Worm (Caenorhabditis elegans) whole organism, L3 larva: ENCODE results near the gene clc-23.

ENCODE experiments used
- R02D3.7 ChIP-seq: fragments of 150-350 bp; optimal IDR thresholded peaks from 2 replicates; lab custom pipeline; 2014; ENCODE audit warnings: missing biosample characterization, missing genetic modification characterization
- ZK546.5 ChIP-seq: sonication (generic microtip); optimal IDR thresholded peaks from 2 replicates; lab custom pipeline; 2017; ENCODE audit warnings: missing biosample characterization, missing genetic modification characterization
- aly-2 ChIP-seq: fragments of 150-350 bp; optimal IDR thresholded peaks from 2 replicates; lab custom pipeline; 2014; ENCODE audit warnings: missing biosample characterization, missing genetic modification characterization
- ama-1 ChIP-seq: fragments of 150-350 bp; optimal IDR thresholded peaks from 2 replicates; lab custom pipeline; 2018
- ceh-16 ChIP-seq: sonication (generic microtip); optimal IDR thresholded peaks from 2 replicates; lab custom pipeline; 2017; ENCODE audit warnings: missing biosample characterization, missing genetic modification characterization
- ceh-28 ChIP-seq: fragments of 150-350 bp; optimal IDR thresholded peaks from 2 replicates; lab custom pipeline; 2014; ENCODE audit warnings: missing biosample characterization, missing genetic modification reagents, missing genetic modification characterization
- ceh-82 ChIP-seq: fragments of 150-350 bp; optimal IDR thresholded peaks from 2 replicates; lab custom pipeline; 2014; ENCODE audit warnings: missing biosample characterization, missing genetic modification characterization
- ceh-9 ChIP-seq: sonication (generic microtip); optimal IDR thresholded peaks from 2 replicates; lab custom pipeline; 2018; ENCODE audit warnings: missing biosample characterization, missing genetic modification characterization
- daf-12 ChIP-seq: fragments of 150-350 bp; optimal IDR thresholded peaks from 2 replicates; lab custom pipeline; 2014; ENCODE audit warnings: missing biosample characterization, missing genetic modification reagents, missing genetic modification characterization
- egl-27 ChIP-seq: sonication (generic microtip); optimal IDR thresholded peaks from 4 replicates; lab custom pipeline; 2017; ENCODE audit warnings: missing biosample characterization, missing genetic modification reagents, missing genetic modification characterization
- egl-5 ChIP-seq: fragments of 150-350 bp; optimal IDR thresholded peaks from 2 replicates; lab custom pipeline; 2017; ENCODE audit warnings: missing biosample characterization, missing genetic modification reagents, missing genetic modification characterization, inconsistent platforms
- elt-1 ChIP-seq: fragments of 150-350 bp; optimal IDR thresholded peaks from 2 replicates; lab custom pipeline; 2014; ENCODE audit warnings: missing biosample characterization, missing genetic modification characterization
- elt-2 ChIP-seq: sonication (generic microtip); optimal IDR thresholded peaks from 2 replicates; lab custom pipeline; 2016; ENCODE audit warnings: missing genetic modification reagents, mild to moderate bottlenecking, missing genetic modification characterization, missing compliant biosample characterization
- elt-3 ChIP-seq, 3 experiments: fragments of 150-350 bp in 1 of 3; sonication (generic microtip) in 2 of 3; optimal IDR thresholded peaks; 2 replicates in 2 of 3; 4 replicates in 1 of 3; lab custom pipeline; 2014 to 2017; ENCODE audit warnings: missing biosample characterization in 3 of 3, missing genetic modification characterization in 3 of 3
- eor-1 ChIP-seq, 2 experiments: fragments of 150-350 bp; optimal IDR thresholded peaks; 2 replicates each; lab custom pipeline; 2014 to 2018; ENCODE audit warnings: missing biosample characterization in 2 of 2, missing genetic modification characterization in 2 of 2
- fkh-10 ChIP-seq: sonication (generic microtip); optimal IDR thresholded peaks from 2 replicates; lab custom pipeline; 2017; ENCODE audit warnings: missing biosample characterization, missing genetic modification reagents, missing genetic modification characterization
- fkh-2 ChIP-seq: fragments of 150-350 bp; optimal IDR thresholded peaks from 2 replicates; lab custom pipeline; 2014; ENCODE audit warnings: missing biosample characterization, missing genetic modification reagents, missing genetic modification characterization
- fos-1 ChIP-seq: fragments of 150-350 bp; optimal IDR thresholded peaks from 2 replicates; lab custom pipeline; 2014; ENCODE audit warnings: missing biosample characterization, missing genetic modification characterization
- hmg-11 ChIP-seq: sonication (generic microtip); optimal IDR thresholded peaks from 2 replicates; lab custom pipeline; 2016; ENCODE audit warnings: missing genetic modification characterization, missing compliant biosample characterization
- jun-1 ChIP-seq: fragments of 150-350 bp; optimal IDR thresholded peaks from 2 replicates; lab custom pipeline; 2014; ENCODE audit warnings: missing biosample characterization, missing genetic modification reagents, missing genetic modification characterization
- lin-15B ChIP-seq: fragments of 150-350 bp; optimal IDR thresholded peaks from 2 replicates; lab custom pipeline; 2014; ENCODE audit warnings: missing biosample characterization, missing genetic modification characterization
- lin-39 ChIP-seq: fragments of 150-350 bp; optimal IDR thresholded peaks from 2 replicates; lab custom pipeline; 2018; ENCODE audit warnings: missing biosample characterization, missing genetic modification reagents, missing genetic modification characterization
- lsy-12 ChIP-seq: sonication (generic microtip); optimal IDR thresholded peaks from 2 replicates; lab custom pipeline; 2016; ENCODE audit warnings: mild to moderate bottlenecking, missing genetic modification characterization, missing compliant biosample characterization
- mdl-1 ChIP-seq: fragments of 150-350 bp; optimal IDR thresholded peaks from 2 replicates; lab custom pipeline; 2014; ENCODE audit warnings: missing biosample characterization, missing genetic modification characterization
- mml-1 ChIP-seq: fragments of 150-350 bp; sonication (generic microtip); optimal IDR thresholded peaks from 3 replicates; lab custom pipeline; 2014; ENCODE audit warnings: missing biosample characterization, missing genetic modification characterization
- nfya-1 ChIP-seq: sonication (generic microtip); optimal IDR thresholded peaks from 2 replicates; lab custom pipeline; 2017; ENCODE audit warnings: missing genetic modification characterization, mild to moderate bottlenecking, missing compliant biosample characterization, antibody characterized with exemption, moderate library complexity; ENCODE audit not compliant: insufficient read depth
- nhr-11 ChIP-seq: fragments of 150-350 bp; optimal IDR thresholded peaks from 2 replicates; lab custom pipeline; 2014; ENCODE audit warnings: missing biosample characterization, missing genetic modification characterization
- nhr-12 ChIP-seq: fragments of 150-350 bp; optimal IDR thresholded peaks from 2 replicates; lab custom pipeline; 2014; ENCODE audit warnings: missing biosample characterization, missing genetic modification characterization
- nhr-23 ChIP-seq: fragments of 150-350 bp; optimal IDR thresholded peaks from 2 replicates; lab custom pipeline; 2014; ENCODE audit warnings: missing biosample characterization, missing genetic modification reagents, missing genetic modification characterization
- nhr-237 ChIP-seq: fragments of 150-350 bp; optimal IDR thresholded peaks from 2 replicates; lab custom pipeline; 2014; ENCODE audit warnings: missing biosample characterization, missing genetic modification characterization
- nhr-25 ChIP-seq: sonication (generic microtip); optimal IDR thresholded peaks from 2 replicates; lab custom pipeline; 2017; ENCODE audit warnings: missing biosample characterization, missing genetic modification characterization
- nhr-28 ChIP-seq: fragments of 150-350 bp; optimal IDR thresholded peaks from 2 replicates; lab custom pipeline; 2014; ENCODE audit warnings: missing biosample characterization, missing genetic modification characterization
- nhr-43 ChIP-seq: sonication (generic microtip); optimal IDR thresholded peaks from 2 replicates; lab custom pipeline; 2016; ENCODE audit warnings: mild to moderate bottlenecking, missing genetic modification characterization, missing compliant biosample characterization; ENCODE audit not compliant: poor library complexity, severe bottlenecking
- nhr-67 ChIP-seq: fragments of 150-350 bp; optimal IDR thresholded peaks from 2 replicates; lab custom pipeline; 2014; ENCODE audit warnings: missing biosample characterization, missing genetic modification characterization
- nhr-76 ChIP-seq: fragments of 150-350 bp; sonication (generic microtip); optimal IDR thresholded peaks from 5 replicates; lab custom pipeline; 2014; ENCODE audit warnings: missing biosample characterization, missing genetic modification characterization
- nhr-77 ChIP-seq: fragments of 150-350 bp; optimal IDR thresholded peaks from 2 replicates; lab custom pipeline; 2014; ENCODE audit warnings: missing biosample characterization, missing genetic modification characterization
- pha-4 ChIP-seq: fragments of 150-350 bp; optimal IDR thresholded peaks from 2 replicates; lab custom pipeline; 2014; ENCODE audit warnings: missing biosample characterization, missing genetic modification reagents, missing genetic modification characterization
- pqm-1 ChIP-seq: fragments of 150-350 bp; optimal IDR thresholded peaks from 2 replicates; lab custom pipeline; 2017; ENCODE audit warnings: missing biosample characterization, missing genetic modification characterization, inconsistent platforms
- sea-2 ChIP-seq: fragments of 150-350 bp; sonication (generic microtip); optimal IDR thresholded peaks from 4 replicates; lab custom pipeline; 2014; ENCODE audit warnings: missing biosample characterization, missing genetic modification reagents, missing genetic modification characterization
- skn-1 ChIP-seq: fragments of 150-350 bp; optimal IDR thresholded peaks from 2 replicates; lab custom pipeline; 2014; ENCODE audit warnings: missing biosample characterization, missing genetic modification characterization
- snpc-4 ChIP-seq: fragments of 150-350 bp; optimal IDR thresholded peaks from 2 replicates; lab custom pipeline; 2014; ENCODE audit warnings: missing biosample characterization, missing genetic modification characterization
- tbx-2 ChIP-seq: sonication (generic microtip); optimal IDR thresholded peaks from 2 replicates; lab custom pipeline; 2016; ENCODE audit warnings: mild to moderate bottlenecking, missing genetic modification characterization, missing compliant biosample characterization
- unc-39 ChIP-seq: sonication (generic microtip); optimal IDR thresholded peaks from 4 replicates; lab custom pipeline; 2017; ENCODE audit warnings: missing biosample characterization, missing genetic modification characterization
- unc-62 ChIP-seq: fragments of 150-350 bp; sonication (generic microtip); optimal IDR thresholded peaks from 4 replicates; lab custom pipeline; 2014; ENCODE audit warnings: missing biosample characterization, missing genetic modification reagents, missing genetic modification characterization
- zag-1 ChIP-seq: fragments of 150-350 bp; optimal IDR thresholded peaks from 2 replicates; lab custom pipeline; 2014; ENCODE audit warnings: missing biosample characterization, missing genetic modification characterization
- ztf-11 ChIP-seq: fragments of 150-350 bp; optimal IDR thresholded peaks from 2 replicates; lab custom pipeline; 2014; ENCODE audit warnings: missing biosample characterization, missing genetic modification characterization
- ztf-4 ChIP-seq: fragments of 150-350 bp; optimal IDR thresholded peaks from 2 replicates; lab custom pipeline; 2014; ENCODE audit warnings: missing biosample characterization, missing genetic modification characterization

The clc-23 gene

DNA sequence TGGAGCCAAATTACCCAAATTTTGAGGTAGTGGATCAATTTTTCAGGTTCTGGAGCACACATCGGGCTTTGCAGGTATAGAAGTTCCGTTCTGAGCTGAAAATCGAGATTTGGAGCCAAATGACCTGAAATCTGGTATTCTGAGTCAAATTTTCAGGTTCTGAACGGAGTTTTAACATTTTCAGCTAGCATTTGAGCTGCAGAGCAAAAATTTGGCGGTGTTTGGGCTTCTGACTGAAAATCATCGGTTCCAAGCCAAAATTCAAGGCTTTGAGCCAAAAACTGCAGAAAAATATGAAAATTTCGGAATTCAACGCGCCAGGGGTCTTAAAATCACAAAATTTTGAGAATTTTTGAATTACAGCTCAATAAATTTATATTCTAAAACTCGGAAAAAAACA is 10.2 kb downstream of the clc-23 start, which contains the start of the genes clc-26 and E_BE45912.2:
TSS of gene clc-26 (minus strand) at position 101 of the 400 bp plus-strand sequence.
TSS of gene E_BE45912.2 (minus strand) at position 139 of the 400 bp plus-strand sequence.
- TF ChIP-seq fkh-10 (GFP tag; lab: Kevin White, UChicago) (no peak), lsy-12 (tag; lab: Kevin White, UChicago) (no peak), jun-1 (no peak), egl-27 (tag; lab: Kevin White, UChicago) (no peak), fos-1 (no peak), elt-2 (tag; lab: Kevin White, UChicago) (no peak), zag-1 (tag; lab: Kevin White, UChicago) (no peak)
- TF ChIP-seq, all 47 proteins: peak for 0

DNA sequence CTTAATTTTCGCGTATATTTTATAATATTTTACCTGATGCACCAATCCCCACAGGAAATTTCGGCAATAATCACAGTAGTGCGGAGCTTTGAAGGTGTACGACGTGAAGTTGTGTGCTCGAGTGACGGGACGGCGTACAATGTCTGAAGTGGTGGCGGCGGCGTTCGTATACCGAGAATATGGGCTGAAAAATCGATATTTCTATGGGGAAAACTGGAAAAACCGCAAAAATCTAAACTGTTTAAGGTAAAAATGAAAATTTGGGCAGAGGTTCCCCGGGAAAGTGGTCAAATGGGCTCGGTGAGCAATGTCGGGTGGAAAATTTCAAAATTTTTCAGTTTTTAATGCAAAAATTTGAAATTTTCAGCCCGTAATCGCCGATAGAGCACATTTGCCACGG is 14.1 kb downstream of the clc-23 start:
- TF ChIP-seq nhr-11 (tag; lab: Kevin White, UChicago) (no peak), nhr-237 (tag; lab: Kevin White, UChicago) (no peak), fos-1 (no peak), snpc-4 (no peak), aly-2 (tag; lab: Kevin White, UChicago) (no peak), egl-5 (tag; lab: Kevin White, UChicago) (no peak), pha-4 (tag; lab: Kevin White, UChicago) (no peak), nhr-28 (no peak), nhr-43 (tag; lab: Kevin White, UChicago) (no peak), tbx-2 (tag; lab: Kevin White, UChicago) (no peak), fkh-2 (no peak), lin-15B (tag; lab: Kevin White, UChicago) (no peak), nhr-67 (tag; lab: Kevin White, UChicago) (no peak)

DNA sequence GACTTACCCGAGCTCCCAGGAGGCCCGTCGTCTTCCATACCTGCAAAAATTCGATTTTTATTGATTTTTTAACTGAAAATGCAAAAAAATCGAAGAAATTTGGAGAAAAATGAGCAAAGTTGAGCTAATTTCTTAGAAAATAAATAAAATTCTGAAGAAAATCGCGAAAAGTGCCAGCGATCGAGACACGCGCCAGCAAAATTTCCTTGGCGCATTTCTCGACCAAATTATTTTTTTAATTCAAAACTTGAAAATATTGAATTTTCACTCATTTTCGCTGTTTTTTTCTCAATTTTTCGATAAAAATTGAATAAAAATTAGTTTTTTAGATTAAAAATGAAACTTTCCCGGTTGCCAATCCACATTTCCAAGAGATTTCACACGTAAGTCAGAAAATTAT is 16.4 kb downstream of the clc-23 start, which contains the start of the genes chin-1 and BE0003N10.1:
TSS of gene chin-1 (minus strand) at position 40 of the 400 bp plus-strand sequence.
TSS of gene BE0003N10.1 (plus strand) at position 320 of the 400 bp plus-strand sequence.
- no peak for TF ChIP-seq unc-39
- peak; percentile 27 for TF ChIP-seq nhr-23 (tag; lab: Kevin White, UChicago)
- no peak for TF ChIP-seq snpc-4
- TF ChIP-seq nhr-77 (tag; lab: Kevin White, UChicago), result no peak
- no peak for TF ChIP-seq daf-12
- TF ChIP-seq skn-1, result no peak
- no peak for TF ChIP-seq nhr-12 (tag; lab: Kevin White, UChicago)
- TF ChIP-seq lin-15B (tag; lab: Kevin White, UChicago), result peak; percentile 61
- TF ChIP-seq ceh-9 (tag; lab: Kevin White, UChicago), result no peak
- TF ChIP-seq zag-1 (tag; lab: Kevin White, UChicago), result no peak
- no peak for TF ChIP-seq ceh-16 (tag; lab: Kevin White, UChicago)
- TF ChIP-seq nfya-1 (tag; lab: Kevin White, UChicago), result peak; percentile 48
- TF ChIP-seq fkh-2, result no peak
- TF ChIP-seq pha-4 (tag; lab: Kevin White, UChicago), result peak; percentile 59
- TF ChIP-seq nhr-25, result no peak
- no peak for TF ChIP-seq nhr-11 (tag; lab: Kevin White, UChicago)
- TF ChIP-seq egl-5 (tag; lab: Kevin White, UChicago), result no peak
- no peak for TF ChIP-seq eor-1 (tag; optimal IDR thresholded peaks at IDR 0.05; lab: Kevin White, UChicago)
- no peak for TF ChIP-seq ztf-11 (tag; lab: Kevin White, UChicago)
- TF ChIP-seq mml-1 (tag; lab: Kevin White, UChicago), result no peak
- no peak for TF ChIP-seq jun-1
- TF ChIP-seq sea-2 (GFP tag; lab: Kevin White, UChicago), result no peak
- TF ChIP-seq elt-3 (tag; optimal IDR thresholded peaks at IDR 0.05; lab: Kevin White, UChicago), result no peak
- TF ChIP-seq ztf-4 (tag; lab: Kevin White, UChicago), result no peak
- TF ChIP-seq unc-62 (GFP tag; lab: Kevin White, UChicago), result no peak
- no peak for TF ChIP-seq nhr-76 (tag; lab: Kevin White, UChicago)
- TF ChIP-seq ceh-82 (tag; lab: Kevin White, UChicago), result no peak
- TF ChIP-seq nhr-67 (tag; lab: Kevin White, UChicago), result no peak
- TF ChIP-seq hmg-11, result peak; percentile 68
- TF ChIP-seq elt-2 (tag; lab: Kevin White, UChicago), result no peak
- peak; percentile 8 for TF ChIP-seq ceh-28 (tag; lab: Kevin White, UChicago)
- TF ChIP-seq ZK546.5 (tag; lab: Kevin White, UChicago), result no peak
- no peak for TF ChIP-seq nhr-28
- no peak for TF ChIP-seq fos-1
- no peak for TF ChIP-seq pqm-1 (tag; lab: Kevin White, UChicago)
- no peak for TF ChIP-seq fkh-10 (GFP tag; lab: Kevin White, UChicago)
- TF ChIP-seq aly-2 (tag; lab: Kevin White, UChicago), result no peak
- no peak for TF ChIP-seq lin-39 (tag; lab: Kevin White, UChicago)
- TF ChIP-seq egl-27 (tag; lab: Kevin White, UChicago), result no peak
- no peak for TF ChIP-seq ama-1 (lab: Kevin White, UChicago)
- no peak for TF ChIP-seq R02D3.7 (tag; lab: Kevin White, UChicago)
- no peak for TF ChIP-seq tbx-2 (tag; lab: Kevin White, UChicago)
- no peak for TF ChIP-seq nhr-237 (tag; lab: Kevin White, UChicago)
- TF ChIP-seq elt-1 (tag; lab: Kevin White, UChicago), result no peak
- no peak for TF ChIP-seq mdl-1 (tag; lab: Kevin White, UChicago)
- no peak for TF ChIP-seq lsy-12 (tag; lab: Kevin White, UChicago)
- TF ChIP-seq nhr-43 (tag; lab: Kevin White, UChicago), result no peak
